Worm (Caenorhabditis elegans) whole organism, L1 larva: Measurements from ENCODE around the gene W09G10.9.
A peak's percentile ranks its signal among the peaks of the same experiment; 100 is the strongest.
"Not testable (repeated sequence)": the region's sequence is repeated elsewhere in the genome, so short reads cannot be mapped to it uniquely, and the experiment has no call there.

Experiments
- lin-15B ChIP-seq: fragments of 150-350 bp; sonication (generic microtip); optimal IDR thresholded peaks from 3 replicates; lab custom pipeline; 2014; ENCODE audit warnings: missing biosample characterization, missing genetic modification characterization
- mdl-1 ChIP-seq, 2 experiments: fragments of 150-350 bp; optimal IDR thresholded peaks; 2 replicates each; lab custom pipeline; 2014 to 2017; ENCODE audit warnings: missing biosample characterization in 2 of 2, missing genetic modification characterization in 2 of 2, inconsistent platforms in 1 of 2
- nhr-237 ChIP-seq: fragments of 150-350 bp; optimal IDR thresholded peaks from 2 replicates; lab custom pipeline; 2014; ENCODE audit warnings: missing biosample characterization, missing genetic modification characterization
- nhr-28 ChIP-seq: fragments of 150-350 bp; optimal IDR thresholded peaks from 2 replicates; lab custom pipeline; 2014; ENCODE audit warnings: missing biosample characterization, missing genetic modification characterization
- nhr-90 ChIP-seq: sonication (generic microtip); optimal IDR thresholded peaks from 2 replicates; lab custom pipeline; 2016; ENCODE audit warnings: mild to moderate bottlenecking, missing genetic modification characterization, missing compliant biosample characterization; ENCODE audit not compliant: poor library complexity
- pag-3 ChIP-seq: sonication (generic microtip); optimal IDR thresholded peaks from 2 replicates; lab custom pipeline; 2017; ENCODE audit warnings: missing genetic modification characterization, mild to moderate bottlenecking, missing compliant biosample characterization, antibody characterized with exemption, borderline replicate concordance; ENCODE audit not compliant: insufficient read depth
- skn-1 ChIP-seq: fragments of 150-350 bp; optimal IDR thresholded peaks from 2 replicates; lab custom pipeline; 2014; ENCODE audit warnings: missing biosample characterization, missing genetic modification characterization
- vab-15 ChIP-seq: sonication (generic microtip); optimal IDR thresholded peaks from 2 replicates; lab custom pipeline; 2017; ENCODE audit warnings: missing genotype, mild to moderate bottlenecking, missing genetic modification characterization, missing compliant biosample characterization
- ztf-11 ChIP-seq, 2 experiments: sonication (generic microtip); optimal IDR thresholded peaks; 2 replicates each; lab custom pipeline; 2016 to 2017; ENCODE audit warnings: missing genetic modification characterization in 2 of 2, missing biosample characterization in 1 of 2, missing compliant biosample characterization in 1 of 2

DNA sequence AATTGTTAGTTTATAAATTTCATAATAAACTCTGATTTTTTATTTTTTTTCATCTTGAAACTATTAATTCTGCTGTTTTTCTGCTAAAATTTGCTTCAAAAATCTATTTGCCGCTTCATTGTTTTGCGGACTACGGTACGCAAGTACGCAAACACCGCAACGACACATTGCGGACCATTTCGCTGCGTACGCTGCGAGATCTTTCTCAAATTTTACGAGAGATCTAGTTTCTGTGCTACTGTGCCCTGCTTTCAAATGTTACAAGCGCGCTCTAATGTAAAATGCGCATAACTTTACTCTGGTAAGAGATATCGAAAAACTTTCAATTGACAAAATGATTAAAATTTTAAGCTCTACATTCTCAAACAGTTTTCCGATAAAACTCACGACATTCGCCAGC is 1.9 kb downstream of the W09G10.9 start:
- not testable (repeated sequence) for TF ChIP-seq nhr-28 (tag; lab: Kevin White, UChicago); skn-1 (tag; lab: Kevin White, UChicago); ztf-11 (tag; optimal IDR thresholded peaks at IDR 0.05; lab: Kevin White, UChicago); vab-15 (tag; lab: Kevin White, UChicago); pag-3 (tag; lab: Kevin White, UChicago)
- TF ChIP-seq nhr-90 (tag; lab: Kevin White, UChicago) (peak; percentile 40), lin-15B (tag; lab: Kevin White, UChicago) (peak; percentile 84), nhr-237 (tag; lab: Kevin White, UChicago) (peak; percentile 34), mdl-1 (tag; optimal IDR thresholded peaks at IDR 0.05; lab: Kevin White, UChicago) (peak in 1 of 2 experiments; percentile 27)
